Fruit fly (Drosophila melanogaster) whole organism, adult: ENCODE data around the gene CG4572.

Experiments
- CG11617 ChIP-seq: fragments of 200-800 bp; sonication (Bioruptor generic); optimal IDR thresholded peaks from 2 replicates; lab custom pipeline; 2017; ENCODE audit warnings: mild to moderate bottlenecking, missing biosample characterization, missing genetic modification reagents, missing genetic modification characterization
- CG14711 ChIP-seq: fragments of 200-800 bp; sonication (Bioruptor generic); optimal IDR thresholded peaks from 2 replicates; lab custom pipeline; 2018; ENCODE audit warnings: missing biosample characterization, mild to moderate bottlenecking, missing genetic modification characterization, moderate library complexity
- CG5204 ChIP-seq: fragments of 200-800 bp; sonication (Bioruptor generic); optimal IDR thresholded peaks from 2 replicates; lab custom pipeline; 2016; ENCODE audit warnings: missing biosample characterization, missing genetic modification characterization
- Crg-1 ChIP-seq: fragments of 200-800 bp; sonication (Bioruptor generic); optimal IDR thresholded peaks from 2 replicates; lab custom pipeline; 2016; ENCODE audit warnings: missing biosample characterization, missing genetic modification characterization
- cnc ChIP-seq, 2 experiments: fragments of >200 bp; optimal IDR thresholded peaks; 2 replicates each; lab custom pipeline; 2017
- kay ChIP-seq: fragments of 200-800 bp; sonication (Bioruptor generic); peaks from one replicate; lab custom pipeline; 2016; ENCODE audit warnings: missing biosample characterization, missing genetic modification characterization, borderline replicate concordance
- pad ChIP-seq: fragments of 200-800 bp; sonication (Bioruptor generic); optimal IDR thresholded peaks from 3 replicates; lab custom pipeline; 2017; ENCODE audit warnings: missing biosample characterization, missing genetic modification characterization, mild to moderate bottlenecking, moderate library complexity, missing genetic modification reagents

DNA sequence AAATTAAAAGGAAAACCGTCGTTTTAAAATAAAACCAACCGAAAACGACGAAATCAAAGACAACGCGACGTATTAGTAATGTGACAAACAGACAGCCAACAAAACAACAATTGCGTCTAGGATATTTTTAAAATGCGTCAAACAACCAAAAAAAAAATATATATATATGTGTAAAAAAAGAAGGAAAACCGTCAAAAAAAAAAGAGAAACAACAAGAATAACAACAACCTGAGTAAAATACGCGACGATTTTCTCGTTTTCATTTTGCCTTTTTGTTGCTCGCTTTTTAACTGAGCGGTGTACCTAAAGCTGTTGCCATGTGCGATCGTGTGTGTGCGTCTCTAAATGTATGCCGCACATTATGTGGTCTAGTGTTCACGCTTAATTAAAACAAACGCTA lies 30.6 kb downstream of the CG4572 start:
- no peak for TF ChIP-seq CG14711 (tag; lab: Kevin White, UChicago)
- TF ChIP-seq kay (GFP tag; lab: Kevin White, UChicago): peak; percentile 11
- no peak for TF ChIP-seq Crg-1 (GFP tag; lab: Kevin White, UChicago)
- no peak for TF ChIP-seq cnc (optimal IDR thresholded peaks at IDR 0.05; lab: Kevin White, UChicago)
- no peak for TF ChIP-seq CG11617 (GFP tag; lab: Kevin White, UChicago)
- TF ChIP-seq CG5204: no peak
- TF ChIP-seq pad (GFP tag; lab: Kevin White, UChicago): no peak
